Fruit fly (Drosophila melanogaster): ENCODE data around the gene CG5397.

The CG5397 gene

dm6 chr2L:1214465-1214864, 25.4 kb upstream of the CG5397 start (continued):
- TF ChIP-seq CG12299 (tag; optimal IDR thresholded peaks at IDR 0.05) (no peak), CG15011 (GFP tag; optimal IDR thresholded peaks at IDR 0.05) (no peak), Sry-δ (GFP tag; optimal IDR thresholded peaks at IDR 0.05) (no peak), CG7928 (GFP tag; optimal IDR thresholded peaks at IDR 0.05) (no peak), Sin3A (optimal IDR thresholded peaks at IDR 0.05) (no peak), GATAe (GFP tag; conservative IDR thresholded peaks at IDR 0.05) (no peak), fd3F (GFP tag; optimal IDR thresholded peaks at IDR 0.05) (no peak), Dip3 (GFP tag; optimal IDR thresholded peaks at IDR 0.05) (no peak), emc (GFP tag; optimal IDR thresholded peaks at IDR 0.05) (no peak), Drgx (GFP tag; IDR thresholded peaks at IDR 0.05) (no peak), vfl (GFP tag; optimal IDR thresholded peaks at IDR 0.05) (no peak), wek (GFP tag; optimal IDR thresholded peaks at IDR 0.05) (no peak), HmgZ (tag; optimal IDR thresholded peaks at IDR 0.05) (peak; percentile 10), Taf1 (GFP tag; IDR thresholded peaks at IDR 0.05) (no peak), CG6765 (GFP tag; optimal IDR thresholded peaks at IDR 0.05) (no peak), CG1792 (GFP tag; optimal IDR thresholded peaks at IDR 0.05) (no peak), CG17829 (tag; optimal IDR thresholded peaks at IDR 0.05) (peak; percentile 13), CG3726 (GFP tag; IDR thresholded peaks at IDR 0.05) (no peak), CG6175 (GFP tag; IDR thresholded peaks at IDR 0.05) (no peak), CG3065 (GFP tag; optimal IDR thresholded peaks at IDR 0.05) (no peak), CG14667 (GFP tag; IDR thresholded peaks at IDR 0.05) (peak; percentile 39), trh (GFP tag; optimal IDR thresholded peaks at IDR 0.05) (peak; percentile 4), stc (GFP tag; IDR thresholded peaks at IDR 0.05) (peak; percentile 18; the same call in 1 of the 2 replicates), p53 (GFP tag; optimal IDR thresholded peaks at IDR 0.05) (no peak), chn (GFP tag; optimal IDR thresholded peaks at IDR 0.05) (no peak), oc (tag; optimal IDR thresholded peaks at IDR 0.05) (no peak), CG4424 (GFP tag; optimal IDR thresholded peaks at IDR 0.05) (peak; percentile 40), CG17385 (GFP tag; optimal IDR thresholded peaks at IDR 0.05) (peak; percentile 39), B-H1 (GFP tag; IDR thresholded peaks at IDR 0.05) (peak; percentile 57), pzg (GFP tag; optimal IDR thresholded peaks at IDR 0.05) (no peak), Ets97D (GFP tag; optimal IDR thresholded peaks at IDR 0.05) (no peak), sob (GFP tag; IDR thresholded peaks at IDR 0.05) (peak; percentile 44; the same call in 1 of the 2 replicates), CG6689 (GFP tag; IDR thresholded peaks at IDR 0.05) (peak; percentile 62), gem (tag; optimal IDR thresholded peaks at IDR 0.05) (peak; percentile 66), dati (GFP tag; IDR thresholded peaks at IDR 0.05) (no peak), cad (GFP tag; optimal IDR thresholded peaks at IDR 0.05) (no peak), lov (optimal IDR thresholded peaks at IDR 0.05) (no peak), lov (GFP tag; IDR thresholded peaks at IDR 0.05) (no peak), CG30403 (GFP tag; optimal IDR thresholded peaks at IDR 0.05) (peak; percentile 43), cwo (GFP tag; optimal IDR thresholded peaks at IDR 0.05) (peak; percentile 32), ci (GFP tag; IDR thresholded peaks at IDR 0.05) (peak; percentile 78), nmo (GFP tag; optimal IDR thresholded peaks at IDR 0.05) (peak; percentile 45), CG18619 (GFP tag; optimal IDR thresholded peaks at IDR 0.05) (no peak), sim (GFP tag; IDR thresholded peaks at IDR 0.05) (no peak), hbn (GFP tag; IDR thresholded peaks at IDR 0.05; ENCODE audit: partially characterized antibody) (no peak), YL-1 (GFP tag; optimal IDR thresholded peaks at IDR 0.05) (no peak), dmrt11E (tag; optimal IDR thresholded peaks at IDR 0.05) (peak; percentile 34), CG7556 (GFP tag; optimal IDR thresholded peaks at IDR 0.05) (peak; percentile 46), CG1832 (GFP tag; optimal IDR thresholded peaks at IDR 0.05) (no peak), HLH4C (GFP tag; IDR thresholded peaks at IDR 0.05; ENCODE audit: partially characterized antibody) (no peak), CG30431 (GFP tag; optimal IDR thresholded peaks at IDR 0.05) (no peak), Scr (GFP tag; IDR thresholded peaks at IDR 0.05; ENCODE audit: partially characterized antibody) (no peak), slp2 (GFP tag; optimal IDR thresholded peaks at IDR 0.05) (no peak)
